Fruit fly (Drosophila melanogaster): ENCODE data around the gene Fum3.

DNA sequence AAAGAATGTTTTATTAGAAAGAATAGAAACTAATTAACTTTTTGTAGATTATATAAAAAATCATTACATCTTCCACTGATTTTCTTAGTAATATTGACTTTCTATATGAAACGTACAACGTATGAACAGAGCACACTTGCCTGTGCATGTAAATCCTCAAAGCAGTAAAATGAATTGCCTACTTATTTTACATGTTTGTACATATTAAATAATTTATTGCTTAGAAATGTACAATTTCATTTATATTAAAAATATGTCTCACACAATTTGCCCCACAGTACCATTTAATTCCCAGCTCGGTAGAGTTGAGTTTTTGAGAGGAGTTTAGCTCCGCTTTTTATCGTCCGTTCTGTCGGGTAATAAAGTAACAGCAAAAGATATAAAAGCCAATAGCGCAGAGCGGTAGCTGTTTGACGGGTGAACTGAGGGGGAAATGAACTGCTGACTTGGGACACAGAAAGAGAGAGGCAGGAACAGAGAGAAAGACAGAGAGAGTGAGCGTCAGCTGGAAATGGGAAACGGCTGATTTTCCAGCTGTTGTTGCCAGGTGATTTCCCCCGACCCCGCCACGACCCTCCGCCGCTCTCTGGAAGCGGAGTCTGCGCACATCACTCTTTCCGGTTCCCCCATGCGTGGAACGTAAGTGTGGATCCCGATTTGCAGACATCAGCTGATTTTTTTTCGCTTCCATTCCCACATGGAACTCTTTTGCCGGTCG is 27.6 kb upstream of the Fum3 start:
- TF ChIP-seq h (optimal IDR thresholded peaks at IDR 0.05) = no peak
- TF ChIP-seq psq (optimal IDR thresholded peaks at IDR 0.05) = no peak
- no peak for TF ChIP-seq Myc (optimal IDR thresholded peaks at IDR 0.05)
- TF ChIP-seq Sin3A (optimal IDR thresholded peaks at IDR 0.05) = no peak
- TF ChIP-seq insv (optimal IDR thresholded peaks at IDR 0.05) = no peak
- no peak for TF ChIP-seq ttk (optimal IDR thresholded peaks at IDR 0.05)
